Fruit fly (Drosophila melanogaster): ENCODE data around the gene CG9701.

Gene CG9701

DNA sequence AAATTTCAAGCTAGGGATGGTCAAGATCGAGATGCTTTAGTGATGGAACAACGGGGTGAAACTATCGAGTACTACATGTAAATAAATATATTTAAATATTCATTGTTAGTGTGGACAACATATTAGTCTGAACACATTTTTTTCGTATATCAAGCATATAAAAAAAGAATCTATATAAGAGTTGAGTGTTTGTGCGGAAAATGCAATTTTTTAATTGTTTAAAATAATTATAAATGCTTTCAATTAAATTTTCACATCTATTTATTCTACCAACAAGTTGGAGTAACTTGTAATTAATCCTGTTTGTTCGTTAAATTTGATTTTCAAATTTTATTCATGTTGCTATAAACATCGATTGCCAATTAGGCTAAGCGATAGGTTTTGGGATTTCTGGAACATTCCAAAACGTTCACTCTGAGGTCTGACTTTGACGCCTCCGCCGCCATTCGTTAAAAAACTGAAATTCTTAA lies 46.4 kb downstream of the CG9701 start, which contains the start of the genes mus302 and CG9705 (continued):
- no peak for TF ChIP-seq CG6813 (GFP tag; optimal IDR thresholded peaks at IDR 0.05)
- no peak for TF ChIP-seq CG31388 (GFP tag; optimal IDR thresholded peaks at IDR 0.05)
- TF ChIP-seq CG10979 (tag; optimal IDR thresholded peaks at IDR 0.05) = peak; percentile 33
- TF ChIP-seq twi (tag; optimal IDR thresholded peaks at IDR 0.05) = peak; percentile 14
- TF ChIP-seq YL-1 (GFP tag; optimal IDR thresholded peaks at IDR 0.05) = peak; percentile 10
- TF ChIP-seq danr (GFP tag; IDR thresholded peaks at IDR 0.05) = no peak
- TF ChIP-seq ash1 (GFP tag; optimal IDR thresholded peaks at IDR 0.05) = no peak
- no peak for TF ChIP-seq chinmo (GFP tag; IDR thresholded peaks at IDR 0.05; ENCODE audit: partially characterized antibody)
- TF ChIP-seq HLH54F (GFP tag; optimal IDR thresholded peaks at IDR 0.05) = no peak
- 0 out of 3 replicates have a peak, but pooled peaks have one; percentile 23 for TF ChIP-seq CG11456 (GFP tag; IDR thresholded peaks at IDR 0.05)
- TF ChIP-seq yki (optimal IDR thresholded peaks at IDR 0.05) = no peak
- no peak for TF ChIP-seq CG11560 (tag; IDR thresholded peaks at IDR 0.05)
- no peak for TF ChIP-seq rib (GFP tag; IDR thresholded peaks at IDR 0.05)
- TF ChIP-seq B-H2 (GFP tag; optimal IDR thresholded peaks at IDR 0.05) = no peak
- no peak for TF ChIP-seq nom (GFP tag; optimal IDR thresholded peaks at IDR 0.05)
- TF ChIP-seq CG15269 (tag; optimal IDR thresholded peaks at IDR 0.05) = no peak
- no peak for TF ChIP-seq CG15479 (GFP tag; optimal IDR thresholded peaks at IDR 0.05)
- peak; percentile 43 for TF ChIP-seq CG8924 (tag; optimal IDR thresholded peaks at IDR 0.05)
- 0 out of 2 replicates have a peak, but pooled peaks have one; percentile 20 for TF ChIP-seq CG31224 (GFP tag; IDR thresholded peaks at IDR 0.05)
- peak; percentile 44 for TF ChIP-seq CG9727 (GFP tag; optimal IDR thresholded peaks at IDR 0.05)
- peak; percentile 36 for TF ChIP-seq CG15601 (tag; optimal IDR thresholded peaks at IDR 0.05)
- peak; percentile 54 for TF ChIP-seq CG4424 (GFP tag; optimal IDR thresholded peaks at IDR 0.05)
- 0 out of 2 replicates have a peak, but pooled peaks have one; percentile 23 for TF ChIP-seq ttk (GFP tag; IDR thresholded peaks at IDR 0.05)
- no peak for TF ChIP-seq CG3838 (GFP tag; optimal IDR thresholded peaks at IDR 0.05)
- peak; percentile 19 for TF ChIP-seq gcm (GFP tag; optimal IDR thresholded peaks at IDR 0.05)
- TF ChIP-seq gce (GFP tag; IDR thresholded peaks at IDR 0.05) = no peak
- TF ChIP-seq CG7271 (tag; optimal IDR thresholded peaks at IDR 0.05) = peak; percentile 62
- TF ChIP-seq CG10654 (GFP tag; optimal IDR thresholded peaks at IDR 0.05) = no peak
- no peak for TF ChIP-seq CG4730 (GFP tag; IDR thresholded peaks at IDR 0.05)
- TF ChIP-seq slp2 (GFP tag; optimal IDR thresholded peaks at IDR 0.05) = no peak
- TF ChIP-seq Gsc (GFP tag; IDR thresholded peaks at IDR 0.05) = no peak
- TF ChIP-seq NC2α (GFP tag; optimal IDR thresholded peaks at IDR 0.05) = no peak
- TF ChIP-seq Ravus (GFP tag; IDR thresholded peaks at IDR 0.05) = no peak
- no peak for TF ChIP-seq CG15011 (GFP tag; optimal IDR thresholded peaks at IDR 0.05)
- TF ChIP-seq hkb (optimal IDR thresholded peaks at IDR 0.05) = no peak
- TF ChIP-seq hkb (GFP tag; IDR thresholded peaks at IDR 0.05) = 0 out of 2 replicates have a peak, but pooled peaks have one; percentile 17
- TF ChIP-seq trem (tag; optimal IDR thresholded peaks at IDR 0.05) = peak; percentile 72
- TF ChIP-seq Hand (GFP tag; optimal IDR thresholded peaks at IDR 0.05) = no peak
- peak; percentile 58; the same call in 1 of the 2 replicates for TF ChIP-seq CG2129 (GFP tag; IDR thresholded peaks at IDR 0.05; ENCODE audit: partially characterized antibody)
- TF ChIP-seq CG34224 (GFP tag; IDR thresholded peaks at IDR 0.05; ENCODE audit: partially characterized antibody) = peak; percentile 29; the same call in 1 of the 3 replicates
- TF ChIP-seq ro (GFP tag; IDR thresholded peaks at IDR 0.05) = no peak
- TF ChIP-seq esg (GFP tag; conservative IDR thresholded peaks at IDR 0.05) = no peak
- peak; percentile 46 for TF ChIP-seq Ets65A (GFP tag)
- no peak for TF ChIP-seq CG1024 (GFP tag; IDR thresholded peaks at IDR 0.05)
- no peak for TF ChIP-seq tio (GFP tag; optimal IDR thresholded peaks at IDR 0.05)
- peak; percentile 40; the same call in 1 of the 2 replicates for TF ChIP-seq ranshi (GFP tag; IDR thresholded peaks at IDR 0.05)
- TF ChIP-seq CG9797 (GFP tag; optimal IDR thresholded peaks at IDR 0.05) = peak; percentile 60
- TF ChIP-seq gsb (GFP tag; IDR thresholded peaks at IDR 0.05) = no peak
- peak; percentile 58 for TF ChIP-seq Myb (GFP tag; optimal IDR thresholded peaks at IDR 0.05)
- TF ChIP-seq CG1602 (GFP tag; optimal IDR thresholded peaks at IDR 0.05) = peak; percentile 63
- TF ChIP-seq ci (GFP tag; IDR thresholded peaks at IDR 0.05) = no peak
- TF ChIP-seq ewg (GFP tag; optimal IDR thresholded peaks at IDR 0.05) = peak; percentile 24
